Worm (Caenorhabditis elegans): Measurements from ENCODE around the gene malt-1.
A peak's percentile ranks its signal among the peaks of the same experiment; 100 is the strongest.

The malt-1 gene

DNA sequence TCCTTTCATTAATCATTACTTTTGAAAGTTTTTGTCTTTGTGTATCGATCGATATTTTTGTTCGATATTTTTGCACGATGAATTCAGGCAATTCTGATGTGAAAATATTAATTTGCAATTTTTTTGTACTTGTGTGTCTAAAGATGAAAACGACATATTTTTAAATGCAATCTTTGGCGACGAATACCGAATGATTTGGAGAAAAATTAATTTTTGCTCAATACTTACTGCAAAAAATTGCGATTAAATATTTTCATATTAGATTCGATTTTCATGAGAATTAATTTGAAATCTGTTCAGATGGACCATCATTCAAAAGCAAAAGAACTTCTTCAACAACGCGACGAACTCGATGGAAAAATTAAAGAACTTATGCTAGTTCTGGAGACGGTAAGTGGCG, 49.3 kb downstream of the malt-1 start, which contains the start of gene psmd-9 (continued):
- TF ChIP-seq pha-4 (GFP tag; IDR thresholded peaks at IDR 0.05) (no peak), pha-4 (tag; optimal IDR thresholded peaks at IDR 0.05) (no peak), Y48G9A.11 (GFP tag; IDR thresholded peaks at IDR 0.05) (no peak), lin-39 (tag; optimal IDR thresholded peaks at IDR 0.05) (no peak), fos-1 (tag; optimal IDR thresholded peaks at IDR 0.05) (no peak), nhr-11 (tag; optimal IDR thresholded peaks at IDR 0.05) (no peak), ces-1 (GFP tag; optimal IDR thresholded peaks at IDR 0.05) (no peak)

ce11 chrII:6900708-6901107, 50.4 kb downstream of the malt-1 start:
- TF ChIP-seq unc-62 (GFP tag; optimal IDR thresholded peaks at IDR 0.05 in 1 of 2) (peak in 1 of 2 experiments; percentile 84), unc-62 (tag; optimal IDR thresholded peaks at IDR 0.05) (no peak), lin-38 (GFP tag; IDR thresholded peaks at IDR 0.05) (no peak), spr-1 (tag; optimal IDR thresholded peaks at IDR 0.05) (no peak), aha-1 (tag) (peak; percentile 82), nhr-10 (tag; optimal IDR thresholded peaks at IDR 0.05) (no peak), ceh-62 (tag; optimal IDR thresholded peaks at IDR 0.05) (no peak), zip-2 (tag; optimal IDR thresholded peaks at IDR 0.05) (no peak)

DNA sequence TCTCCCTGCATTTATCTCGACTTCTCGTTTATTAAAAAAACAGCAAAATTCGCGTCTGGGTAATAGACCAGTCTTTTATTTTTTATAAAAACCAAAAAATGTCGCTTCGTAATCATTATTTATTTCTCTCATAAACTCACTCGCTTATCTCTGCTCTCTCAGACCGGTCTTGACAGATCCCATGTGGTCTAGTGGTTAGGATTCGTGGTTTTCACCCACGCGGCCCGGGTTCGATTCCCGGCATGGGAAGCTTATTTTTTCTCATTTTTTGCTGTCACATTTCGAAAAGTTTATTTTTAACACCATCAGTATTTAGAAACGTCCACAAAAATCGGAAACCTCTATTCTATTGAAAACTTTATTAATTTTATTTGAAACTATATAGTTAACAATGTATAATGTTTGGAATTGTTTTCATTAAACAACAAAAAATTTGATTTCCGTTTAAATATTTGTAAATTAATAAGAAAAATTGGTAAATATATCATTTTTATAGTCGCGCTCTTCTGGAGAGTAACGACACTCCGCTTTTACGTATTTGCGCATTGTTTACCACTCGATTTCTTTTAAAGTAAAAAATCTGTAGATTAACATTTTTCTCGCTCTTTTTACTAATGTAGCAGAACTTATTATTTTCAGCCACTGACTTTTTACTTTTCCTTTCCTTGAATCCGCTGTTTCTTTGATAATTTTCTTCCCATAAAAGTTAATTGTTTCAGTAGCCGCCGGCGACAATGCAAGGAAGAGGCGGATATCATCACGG, 52.9 kb downstream of the malt-1 start, which contains the start of gene hrpl-1:
TSS of gene hrpl-1 (plus strand) at position 713 of the 763 bp plus-strand sequence.
- TF ChIP-seq nhr-28 (tag; optimal IDR thresholded peaks at IDR 0.05): peak; percentile 0
- TF ChIP-seq zfp-3 (GFP tag; conservative IDR thresholded peaks at IDR 0.05): no peak
- no peak for TF ChIP-seq daf-19 (GFP tag; conservative IDR thresholded peaks at IDR 0.05)
- 0 out of 2 replicates have a peak, but pooled peaks have one; percentile 26 for TF ChIP-seq arid-1 (GFP tag; conservative IDR thresholded peaks at IDR 0.05)
- TF ChIP-seq T20F7.1 (GFP tag; optimal IDR thresholded peaks at IDR 0.05): peak; percentile 85
- TF ChIP-seq F49E8.2 (tag; optimal IDR thresholded peaks at IDR 0.05; ENCODE audit: borderline replicate concordance): no peak
- TF ChIP-seq tra-1 (GFP tag; IDR thresholded peaks at IDR 0.05): no peak
- 0 out of 2 replicates have a peak, but pooled peaks have one; percentile 42 for TF ChIP-seq dmd-8 (GFP tag; IDR thresholded peaks at IDR 0.05)
- no peak for TF ChIP-seq ama-1 (optimal IDR thresholded peaks at IDR 0.05)
- no peak for TF ChIP-seq cey-2 (tag; optimal IDR thresholded peaks at IDR 0.05; ENCODE audit: borderline replicate concordance, insufficient read depth)
- TF ChIP-seq gei-8 (GFP tag; optimal IDR thresholded peaks at IDR 0.05): no peak
- peak; percentile 71 for TF ChIP-seq egl-43 (GFP tag; IDR thresholded peaks at IDR 0.05)
- peak in 1 of 2 experiments; percentile 28 for TF ChIP-seq unc-62 (GFP tag; optimal IDR thresholded peaks at IDR 0.05 in 1 of 2)
- no peak for TF ChIP-seq unc-62 (tag; optimal IDR thresholded peaks at IDR 0.05)
- 0 out of 2 replicates have a peak, but pooled peaks have one; percentile 16 for TF ChIP-seq D1046.2 (GFP tag; IDR thresholded peaks at IDR 0.05)
- TF ChIP-seq ztf-11 (tag; optimal IDR thresholded peaks at IDR 0.05): no peak
- no peak for TF ChIP-seq Y105C5A.15 (GFP tag; IDR thresholded peaks at IDR 0.05)
- no peak for TF ChIP-seq madf-5 (GFP tag; IDR thresholded peaks at IDR 0.05)
- TF ChIP-seq lin-1 (GFP tag; IDR thresholded peaks at IDR 0.05): 0 out of 2 replicates have a peak, but pooled peaks have one; percentile 22
- peak; percentile 3 for TF ChIP-seq hlh-11 (tag; optimal IDR thresholded peaks at IDR 0.05)
- TF ChIP-seq madf-9 (GFP tag; conservative IDR thresholded peaks at IDR 0.05): no peak
- TF ChIP-seq dmd-6 (GFP tag; IDR thresholded peaks at IDR 0.05): peak; percentile 30; the same call in 1 of the 2 replicates
- TF ChIP-seq zfp-2 (tag; optimal IDR thresholded peaks at IDR 0.05): no peak
- TF ChIP-seq ceh-62 (tag; optimal IDR thresholded peaks at IDR 0.05): no peak
- TF ChIP-seq lim-7 (GFP tag; IDR thresholded peaks at IDR 0.05): peak; percentile 69
- no peak for TF ChIP-seq nhr-77 (tag; optimal IDR thresholded peaks at IDR 0.05)
- peak; percentile 61 for TF ChIP-seq ctbp-1 (GFP tag; IDR thresholded peaks at IDR 0.05)
- peak; percentile 11 for TF ChIP-seq dpl-1 (GFP tag; optimal IDR thresholded peaks at IDR 0.05)
- peak; percentile 33 for TF ChIP-seq dve-1 (tag; optimal IDR thresholded peaks at IDR 0.05; ENCODE audit: insufficient read depth)
- TF ChIP-seq aha-1 (tag): peak; percentile 41
- TF ChIP-seq daf-16 (GFP tag; optimal IDR thresholded peaks at IDR 0.05): peak in 1 of 2 experiments; percentile 59
- TF ChIP-seq daf-16 (tag; optimal IDR thresholded peaks at IDR 0.05): peak; percentile 59
- TF ChIP-seq vab-7 (GFP tag; IDR thresholded peaks at IDR 0.05): peak; percentile 36; the same call in 1 of the 2 replicates
- no peak for TF ChIP-seq daf-8 (GFP tag; IDR thresholded peaks at IDR 0.05)
- TF ChIP-seq mes-2 (tag; optimal IDR thresholded peaks at IDR 0.05; ENCODE audit: poor library complexity, severe bottlenecking): peak; percentile 61
- TF ChIP-seq nhr-42 (GFP tag; IDR thresholded peaks at IDR 0.05): no peak

Data from whole organism, L4 larva.